Fruit fly (Drosophila melanogaster) whole organism, embryonic: ENCODE measurements around the gene CG12194.
A peak's percentile ranks its signal among the peaks of the same experiment; 100 is the strongest.

Source experiments
- Abd-B ChIP-seq: fragments of 200-800 bp; sonication (Bioruptor generic); optimal IDR thresholded peaks from 2 replicates; lab custom pipeline; 2018; ENCODE audit warnings: missing biosample characterization, mild to moderate bottlenecking, missing genetic modification characterization, moderate library complexity
- Ada2b ChIP-seq: fragments of 200-800 bp; sonication (Bioruptor generic); IDR thresholded peaks from 2 replicates; pipeline ENCODE4 v1.3.6; 2022; ENCODE audit warnings: missing biosample characterization, missing genetic modification characterization
- Atf6 ChIP-seq: fragments of 200-800 bp; sonication (Bioruptor generic); IDR thresholded peaks from 2 replicates; pipeline ENCODE4 v1.3.6; 2022; ENCODE audit warnings: missing biosample characterization, missing genetic modification characterization
- Bteb2 ChIP-seq: fragments of 200-800 bp; sonication (Bioruptor generic); optimal IDR thresholded peaks from 2 replicates; lab custom pipeline; 2016; ENCODE audit warnings: missing biosample characterization, missing genetic modification characterization
- CG10462 ChIP-seq: fragments of 200-800 bp; sonication (Bioruptor generic); optimal IDR thresholded peaks from 2 replicates; lab custom pipeline; 2016; ENCODE audit warnings: missing biosample characterization, missing genetic modification characterization
- CG11085 ChIP-seq: fragments of 200-800 bp; sonication (Bioruptor generic); IDR thresholded peaks from 2 replicates; pipeline ENCODE4 v1.3.6; 2022; ENCODE audit warnings: missing biosample characterization, missing genetic modification characterization
- CG12391 ChIP-seq: fragments of 200-800 bp; sonication (Bioruptor generic); optimal IDR thresholded peaks from 3 replicates; lab custom pipeline; 2018; ENCODE audit warnings: missing biosample characterization, mild to moderate bottlenecking, missing genetic modification characterization, moderate library complexity
- CG12942 ChIP-seq: fragments of 200-800 bp; sonication (Bioruptor generic); optimal IDR thresholded peaks from 3 replicates; lab custom pipeline; 2016; ENCODE audit warnings: missing biosample characterization, missing genetic modification characterization
- CG13296 ChIP-seq: fragments of 200-800 bp; sonication (Bioruptor generic); optimal IDR thresholded peaks from 3 replicates; lab custom pipeline; 2018; ENCODE audit warnings: missing biosample characterization, mild to moderate bottlenecking, missing genetic modification characterization
- CG14710 ChIP-seq: fragments of 200-800 bp; sonication (Bioruptor generic); optimal IDR thresholded peaks from 3 replicates; lab custom pipeline; 2019; ENCODE audit warnings: missing biosample characterization, mild to moderate bottlenecking, missing genetic modification characterization, moderate library complexity
- CG1602 ChIP-seq: fragments of 200-800 bp; sonication (Bioruptor generic); optimal IDR thresholded peaks from 3 replicates; lab custom pipeline; 2016; ENCODE audit warnings: missing biosample characterization, missing genetic modification characterization
- CG18011 ChIP-seq: fragments of 200-800 bp; sonication (Bioruptor generic); optimal IDR thresholded peaks from 2 replicates; lab custom pipeline; 2017; ENCODE audit warnings: missing biosample characterization, missing genetic modification characterization, mild to moderate bottlenecking, moderate library complexity, missing genotype
- CG1832 ChIP-seq: fragments of 200-800 bp; sonication (Bioruptor generic); optimal IDR thresholded peaks from 2 replicates; lab custom pipeline; 2017; ENCODE audit warnings: missing biosample characterization, mild to moderate bottlenecking, missing genetic modification characterization, inconsistent platforms
- CG2199 ChIP-seq: fragments of 200-800 bp; sonication (Bioruptor generic); IDR thresholded peaks from 3 replicates; pipeline ENCODE4 v1.3.6; 2022; ENCODE audit warnings: missing biosample characterization, missing genetic modification characterization
- CG30020 ChIP-seq: fragments of 200-800 bp; optimal IDR thresholded peaks from 2 replicates; lab custom pipeline; 2019; ENCODE audit warnings: missing biosample characterization, mild to moderate bottlenecking, missing genetic modification characterization, moderate library complexity
- CG30431 ChIP-seq: fragments of 200-800 bp; sonication (Bioruptor generic); optimal IDR thresholded peaks from 2 replicates; lab custom pipeline; 2017; ENCODE audit warnings: missing biosample characterization, missing genetic modification characterization
- CG3407 ChIP-seq: fragments of 200-800 bp; sonication (Bioruptor generic); optimal IDR thresholded peaks from 2 replicates; lab custom pipeline; 2018; ENCODE audit warnings: missing biosample characterization, mild to moderate bottlenecking, missing genetic modification characterization
- CG4360 ChIP-seq: fragments of 200-800 bp; sonication (Bioruptor generic); IDR thresholded peaks from 2 replicates; pipeline ENCODE4 v1.3.6; 2022; ENCODE audit warnings: missing biosample characterization, missing genetic modification characterization
- CG6683 ChIP-seq: fragments of 200-800 bp; sonication (Bioruptor generic); optimal IDR thresholded peaks from 2 replicates; lab custom pipeline; 2017; ENCODE audit warnings: missing biosample characterization, mild to moderate bottlenecking, missing genetic modification characterization, missing genetic modification reagents
- CG6689 ChIP-seq: fragments of 200-800 bp; sonication (Bioruptor generic); IDR thresholded peaks from 2 replicates; pipeline ENCODE4 v1.3.6; 2022; ENCODE audit warnings: missing biosample characterization, missing genetic modification characterization
- CG6765 ChIP-seq: fragments of 200-800 bp; sonication (Bioruptor generic); optimal IDR thresholded peaks from 3 replicates; lab custom pipeline; 2017; ENCODE audit warnings: missing biosample characterization, mild to moderate bottlenecking, missing genetic modification characterization
- CG9437 ChIP-seq: fragments of 200-800 bp; sonication (Bioruptor generic); optimal IDR thresholded peaks from 2 replicates; lab custom pipeline; 2018; ENCODE audit warnings: missing biosample characterization, mild to moderate bottlenecking, missing genetic modification characterization
- Dek ChIP-seq: fragments of 200-800 bp; sonication (Bioruptor generic); optimal IDR thresholded peaks from 3 replicates; lab custom pipeline; 2019; ENCODE audit warnings: missing biosample characterization, mild to moderate bottlenecking, missing genetic modification characterization, moderate library complexity
- Ets97D ChIP-seq: fragments of 200-800 bp; sonication (Bioruptor generic); optimal IDR thresholded peaks from 3 replicates; lab custom pipeline; 2016; ENCODE audit warnings: missing biosample characterization, missing genetic modification characterization
- Fer2 ChIP-seq: fragments of 200-800 bp; sonication (Bioruptor generic); optimal IDR thresholded peaks from 2 replicates; lab custom pipeline; 2018; ENCODE audit warnings: missing biosample characterization, mild to moderate bottlenecking, missing genetic modification characterization, moderate library complexity
- Hr51 ChIP-seq, 2 experiments: fragments of 200-800 bp; sonication (Bioruptor generic); optimal IDR thresholded peaks; 2 replicates in 1 of 2; 3 replicates in 1 of 2; lab custom pipeline; 2016 to 2018; ENCODE audit warnings: missing biosample characterization in 2 of 2, missing genetic modification characterization in 2 of 2, mild to moderate bottlenecking in 1 of 2, moderate library complexity in 1 of 2
- Mrtf ChIP-seq: fragments of 200-800 bp; sonication (Bioruptor generic); IDR thresholded peaks from 3 replicates; pipeline ENCODE4 v1.3.6; 2022; ENCODE audit warnings: missing biosample characterization, missing genetic modification characterization
- NC2β ChIP-seq: fragments of 200-800 bp; sonication (Bioruptor generic); optimal IDR thresholded peaks from 2 replicates; lab custom pipeline; 2016; ENCODE audit warnings: missing biosample characterization, missing genetic modification characterization
- Sin3A ChIP-seq: fragments of >200 bp; optimal IDR thresholded peaks from 2 replicates; lab custom pipeline; 2018
- Six4 ChIP-seq: fragments of 200-800 bp; sonication (Bioruptor generic); optimal IDR thresholded peaks from 2 replicates; lab custom pipeline; 2016; ENCODE audit warnings: missing biosample characterization, missing genetic modification characterization
- aop ChIP-seq: fragments of 200-800 bp; sonication (Bioruptor generic); IDR thresholded peaks from 2 replicates; pipeline ENCODE4 v1.3.6; 2022; ENCODE audit warnings: missing biosample characterization, missing genetic modification characterization
- br ChIP-seq: fragments of >200 bp; optimal IDR thresholded peaks from 2 replicates; lab custom pipeline; 2017
- chif ChIP-seq, 2 experiments: fragments of 200-800 bp; sonication (Bioruptor generic); optimal IDR thresholded peaks; 3 replicates each; lab custom pipeline; 2016; ENCODE audit warnings: missing biosample characterization in 2 of 2, missing genetic modification characterization in 2 of 2
- chm ChIP-seq: fragments of 200-800 bp; sonication (Bioruptor generic); IDR thresholded peaks from 2 replicates; pipeline ENCODE4 v1.3.6; 2022; ENCODE audit warnings: missing biosample characterization, missing genetic modification characterization
- croc ChIP-seq: fragments of 200-800 bp; sonication (Bioruptor generic); conservative IDR thresholded peaks from 3 replicates; pipeline ENCODE4 v1.3.6; 2022; ENCODE audit warnings: missing biosample characterization, missing genetic modification characterization
- dan ChIP-seq: fragments of 200-800 bp; sonication (Bioruptor generic); IDR thresholded peaks from 2 replicates; pipeline ENCODE4 v1.3.6; 2022; ENCODE audit warnings: missing biosample characterization, missing genetic modification characterization
- en ChIP-seq: fragments of 200-800 bp; sonication (Bioruptor generic); optimal IDR thresholded peaks from 2 replicates; lab custom pipeline; 2016; ENCODE audit warnings: missing biosample characterization, missing genetic modification characterization
- fd96Cb ChIP-seq: fragments of 200-800 bp; sonication (Bioruptor generic); optimal IDR thresholded peaks from 2 replicates; lab custom pipeline; 2018; ENCODE audit warnings: missing biosample characterization, mild to moderate bottlenecking, missing genetic modification characterization, moderate library complexity
- grau ChIP-seq: fragments of 200-800 bp; optimal IDR thresholded peaks from 3 replicates; lab custom pipeline; 2019; ENCODE audit warnings: missing biosample characterization, mild to moderate bottlenecking, missing genetic modification characterization, moderate library complexity
- grn ChIP-seq: fragments of 200-800 bp; sonication (Bioruptor generic); optimal IDR thresholded peaks from 3 replicates; lab custom pipeline; 2017; ENCODE audit warnings: missing biosample characterization, missing genetic modification characterization
- gt ChIP-seq: fragments of 200-800 bp; sonication (Bioruptor generic); IDR thresholded peaks from 2 replicates; pipeline ENCODE4 v1.3.6; 2022; ENCODE audit warnings: missing biosample characterization, missing genetic modification characterization
- hb ChIP-seq: fragments of 200-800 bp; sonication (Bioruptor generic); IDR thresholded peaks from 3 replicates; pipeline ENCODE4 v1.3.6; 2022; ENCODE audit warnings: missing biosample characterization, missing genetic modification characterization; ENCODE audit not compliant: partially characterized antibody
- ind ChIP-seq: fragments of 200-800 bp; sonication (Bioruptor generic); optimal IDR thresholded peaks from 3 replicates; lab custom pipeline; 2016; ENCODE audit warnings: missing biosample characterization, missing genetic modification characterization
- jing ChIP-seq: fragments of 200-800 bp; sonication (Bioruptor generic); optimal IDR thresholded peaks from 2 replicates; lab custom pipeline; 2018; ENCODE audit warnings: missing biosample characterization, mild to moderate bottlenecking, missing genetic modification characterization
- kay ChIP-seq: fragments of 200-800 bp; sonication (Bioruptor generic); optimal IDR thresholded peaks from 2 replicates; lab custom pipeline; 2016; ENCODE audit warnings: missing biosample characterization, missing genetic modification characterization
- nmo ChIP-seq: fragments of 200-800 bp; sonication (Bioruptor generic); optimal IDR thresholded peaks from 2 replicates; lab custom pipeline; 2018; ENCODE audit warnings: missing biosample characterization, mild to moderate bottlenecking, missing genetic modification characterization, moderate library complexity
- row ChIP-seq: fragments of 200-800 bp; sonication (Bioruptor generic); IDR thresholded peaks from 3 replicates; pipeline ENCODE4 v1.3.6; 2022; ENCODE audit warnings: missing biosample characterization, missing genetic modification characterization
- sima ChIP-seq: fragments of 200-800 bp; sonication (Bioruptor generic); optimal IDR thresholded peaks from 2 replicates; lab custom pipeline; 2016; ENCODE audit warnings: missing biosample characterization, missing genetic modification characterization
- sna ChIP-seq: fragments of 200-800 bp; sonication (Bioruptor generic); IDR thresholded peaks from 2 replicates; pipeline ENCODE4 v1.3.6; 2022; ENCODE audit warnings: missing biosample characterization, missing genetic modification characterization; ENCODE audit not compliant: partially characterized antibody
- sr ChIP-seq: fragments of 200-800 bp; sonication (Bioruptor generic); IDR thresholded peaks from 3 replicates; pipeline ENCODE4 v1.3.6; 2022; ENCODE audit warnings: missing biosample characterization, missing genetic modification characterization
- stc ChIP-seq: fragments of 200-800 bp; sonication (Bioruptor generic); IDR thresholded peaks from 2 replicates; pipeline ENCODE4 v1.3.6; 2022; ENCODE audit warnings: missing biosample characterization, missing genetic modification characterization
- tx ChIP-seq: fragments of 200-800 bp; sonication (Bioruptor generic); optimal IDR thresholded peaks from 2 replicates; lab custom pipeline; 2016; ENCODE audit warnings: missing biosample characterization, missing genetic modification characterization
- zfh2 ChIP-seq: fragments of 200-800 bp; sonication (Bioruptor generic); optimal IDR thresholded peaks from 2 replicates; lab custom pipeline; 2016; ENCODE audit warnings: missing biosample characterization, missing genetic modification characterization

Gene CG12194

dm6 chr2L:4806109-4806508, 32.0 kb upstream of the CG12194 start:
- peak; percentile 1 for TF ChIP-seq CG12391 (tag; lab: Kevin White, UChicago)
- TF ChIP-seq Ets97D (GFP tag; lab: Kevin White, UChicago) = no peak
- no peak for TF ChIP-seq CG30431
- no peak for TF ChIP-seq CG14710
- peak in 1 of 2 experiments; percentile 62 for TF ChIP-seq Hr51 (GFP tag; optimal IDR thresholded peaks at IDR 0.05; lab: Kevin White, UChicago)
- no peak for TF ChIP-seq dan
- TF ChIP-seq Fer2 = no peak
- no peak for TF ChIP-seq CG3407
- no peak for TF ChIP-seq zfh2
- TF ChIP-seq CG1602 = no peak
- no peak for TF ChIP-seq kay (GFP tag; lab: Kevin White, UChicago)
- no peak for TF ChIP-seq sima
- no peak for TF ChIP-seq Abd-B (GFP tag; lab: Kevin White, UChicago)
- no peak for TF ChIP-seq br
- TF ChIP-seq CG4360 (GFP tag; lab: Robert Waterston, UW) = no peak
- TF ChIP-seq grau (tag; lab: Kevin White, UChicago) = peak; percentile 33
- TF ChIP-seq fd96Cb (tag; lab: Kevin White, UChicago) = no peak
- TF ChIP-seq CG10462 (GFP tag; lab: Kevin White, UChicago) = no peak
- TF ChIP-seq chm (GFP tag; lab: Robert Waterston, UW) = no peak; the same call in 1 of the 2 replicates
- 0 out of 2 replicates have a peak, but pooled peaks have one; percentile 23 for TF ChIP-seq CG6689 (GFP tag; lab: Robert Waterston, UW)
- TF ChIP-seq tx (GFP tag; lab: Kevin White, UChicago) = no peak
- TF ChIP-seq CG12942 = no peak
- no peak for TF ChIP-seq Dek (tag; lab: Kevin White, UChicago)
- TF ChIP-seq CG11085 (GFP tag; lab: Robert Waterston, UW) = no peak
- no peak for TF ChIP-seq sna (GFP tag; lab: Robert Waterston, UW)
- TF ChIP-seq hb = no peak
- TF ChIP-seq CG18011 (GFP tag; lab: Kevin White, UChicago) = no peak
- TF ChIP-seq Sin3A = no peak
- TF ChIP-seq CG30020 (tag; lab: Kevin White, UChicago) = no peak
- peak; percentile 12; the same call in 1 of the 2 replicates for TF ChIP-seq stc (GFP tag; lab: Robert Waterston, UW)
- no peak for TF ChIP-seq CG2199 (GFP tag; lab: Robert Waterston, UW)
- 0 out of 3 replicates have a peak, but pooled peaks have one; percentile 10 for TF ChIP-seq Mrtf (GFP tag; lab: Robert Waterston, UW)
- no peak for TF ChIP-seq jing (GFP tag; lab: Kevin White, UChicago)
- no peak for TF ChIP-seq Six4
- no peak for TF ChIP-seq ind (GFP tag; lab: Kevin White, UChicago)
- peak; percentile 60; the same call in 1 of the 2 replicates for TF ChIP-seq Ada2b
- TF ChIP-seq en (GFP tag; lab: Kevin White, UChicago) = no peak
- no peak for TF ChIP-seq chif (GFP tag; optimal IDR thresholded peaks at IDR 0.05; lab: Kevin White, UChicago)
- no peak for TF ChIP-seq gt (GFP tag; lab: Robert Waterston, UW)
- TF ChIP-seq row (GFP tag; lab: Robert Waterston, UW) = peak; percentile 45; the same call in 2 of the 3 replicates
- no peak for TF ChIP-seq CG6765 (GFP tag; lab: Kevin White, UChicago)
- TF ChIP-seq CG1832 (GFP tag; lab: Kevin White, UChicago) = no peak
- no peak for TF ChIP-seq aop (GFP tag; lab: Robert Waterston, UW)
- no peak for TF ChIP-seq CG13296
- TF ChIP-seq croc (GFP tag; lab: Robert Waterston, UW) = no peak
- no peak for TF ChIP-seq Bteb2 (GFP tag; lab: Kevin White, UChicago)
- no peak for TF ChIP-seq sr
- no peak for TF ChIP-seq grn (GFP tag; lab: Kevin White, UChicago)
- TF ChIP-seq CG6683 (GFP tag; lab: Kevin White, UChicago) = no peak
- no peak for TF ChIP-seq Atf6 (GFP tag; lab: Robert Waterston, UW)
- no peak for TF ChIP-seq NC2β
- TF ChIP-seq CG9437 (GFP tag; lab: Kevin White, UChicago) = no peak
- peak; percentile 25 for TF ChIP-seq nmo (GFP tag; lab: Kevin White, UChicago)
